Worm (Caenorhabditis elegans) whole organism, mixed stage, embryonic: ENCODE results near the gene lgg-3.

Source experiments
- blmp-1 ChIP-seq: fragments of 150-350 bp; optimal IDR thresholded peaks from 2 replicates; lab custom pipeline; 2014; ENCODE audit warnings: missing biosample characterization, missing genetic modification characterization
- elt-3 ChIP-seq: fragments of 150-350 bp; optimal IDR thresholded peaks from 2 replicates; lab custom pipeline; 2014; ENCODE audit warnings: missing biosample characterization, missing genetic modification characterization
- lin-13 ChIP-seq: fragments of 150-350 bp; optimal IDR thresholded peaks from 2 replicates; lab custom pipeline; 2014; ENCODE audit warnings: missing biosample characterization, missing genetic modification characterization
- unc-62 ChIP-seq: fragments of 150-350 bp; optimal IDR thresholded peaks from 2 replicates; lab custom pipeline; 2014; ENCODE audit warnings: missing biosample characterization, missing genetic modification reagents, missing genetic modification characterization
- ztf-11 ChIP-seq: fragments of 150-350 bp; optimal IDR thresholded peaks from 2 replicates; lab custom pipeline; 2014; ENCODE audit warnings: missing biosample characterization, missing genetic modification characterization

ce11 chrIII:5683998-5684397 lies 13.8 kb downstream of the lgg-3 start, which contains the start of gene rcan-1:
- TF ChIP-seq unc-62 (GFP tag; lab: Kevin White, UChicago) (no peak), blmp-1 (tag; lab: Kevin White, UChicago) (no peak), lin-13 (tag; lab: Kevin White, UChicago) (no peak), elt-3 (tag; lab: Kevin White, UChicago) (no peak), ztf-11 (no peak)
